Worm (Caenorhabditis elegans): ENCODE measurements around the gene F35E8.1.

DNA sequence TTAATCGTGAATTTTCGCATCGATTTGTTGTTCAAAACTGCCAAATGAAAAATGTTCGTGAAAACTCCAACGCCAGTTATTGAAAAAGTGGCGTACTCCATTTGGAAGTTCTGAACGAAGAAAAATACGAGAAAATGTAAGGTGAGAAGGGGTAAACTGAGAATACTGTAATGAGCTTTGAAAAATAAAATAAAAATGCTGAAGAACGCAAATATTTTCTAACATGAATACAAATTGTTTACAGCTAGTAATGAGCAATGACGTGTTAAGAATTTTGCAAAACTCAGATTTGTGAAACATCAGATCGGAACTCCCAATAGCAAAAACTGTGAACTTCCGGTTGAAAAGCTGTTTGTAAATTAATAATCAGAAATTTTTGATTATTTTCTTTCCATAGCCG, 27.0 kb upstream of the F35E8.1 start, which contains the start of gene srw-26:
- TF ChIP-seq nhr-67 (tag; optimal IDR thresholded peaks at IDR 0.05) (no peak), ceh-82 (tag; optimal IDR thresholded peaks at IDR 0.05) (no peak), ama-1 (optimal IDR thresholded peaks at IDR 0.05) (no peak), aly-2 (tag; optimal IDR thresholded peaks at IDR 0.05) (no peak), lin-39 (tag; optimal IDR thresholded peaks at IDR 0.05) (no peak), zag-1 (tag; optimal IDR thresholded peaks at IDR 0.05) (no peak), fos-1 (tag; optimal IDR thresholded peaks at IDR 0.05) (no peak), mdl-1 (tag; optimal IDR thresholded peaks at IDR 0.05) (no peak), nfya-1 (tag; optimal IDR thresholded peaks at IDR 0.05; ENCODE audit: insufficient read depth) (no peak), R02D3.7 (tag; optimal IDR thresholded peaks at IDR 0.05) (no peak), nhr-25 (tag; optimal IDR thresholded peaks at IDR 0.05) (no peak), tbx-2 (tag; optimal IDR thresholded peaks at IDR 0.05) (no peak), egl-27 (tag; optimal IDR thresholded peaks at IDR 0.05) (no peak), elt-3 (tag; optimal IDR thresholded peaks at IDR 0.05) (no peak)

Measured in whole organism, L3 larva.